Worm (Caenorhabditis elegans) whole organism, late embryonic: ENCODE results near the gene F17C8.6.

Source experiments
- K02D7.2 ChIP-seq: sonication (generic microtip); optimal IDR thresholded peaks from 2 replicates; lab custom pipeline; 2017; ENCODE audit warnings: mild to moderate bottlenecking, missing genetic modification characterization, missing compliant biosample characterization
- K09A11.1 ChIP-seq: sonication (generic microtip); optimal IDR thresholded peaks from 2 replicates; lab custom pipeline; 2017; ENCODE audit warnings: antibody characterized with exemption, mild to moderate bottlenecking, missing genetic modification characterization, missing compliant biosample characterization; ENCODE audit not compliant: insufficient read depth
- T23F11.4 ChIP-seq: fragments of 200-800 bp; sonication (Bioruptor generic); optimal IDR thresholded peaks from 2 replicates; lab custom pipeline; 2018; ENCODE audit warnings: mild to moderate bottlenecking, missing genetic modification characterization, missing compliant biosample characterization
- ceh-14 ChIP-seq: sonication (generic microtip); optimal IDR thresholded peaks from 2 replicates; lab custom pipeline; 2016; ENCODE audit warnings: missing genotype, missing genetic modification characterization, missing compliant biosample characterization
- ceh-24 ChIP-seq: sonication (generic microtip); optimal IDR thresholded peaks from 2 replicates; lab custom pipeline; 2016; ENCODE audit warnings: mild to moderate bottlenecking, missing genetic modification characterization, missing compliant biosample characterization
- ceh-9 ChIP-seq: sonication (generic microtip); optimal IDR thresholded peaks from 2 replicates; lab custom pipeline; 2016; ENCODE audit warnings: mild to moderate bottlenecking, missing genetic modification characterization, inconsistent platforms, missing compliant biosample characterization
- che-1 ChIP-seq: sonication (generic microtip); optimal IDR thresholded peaks from 2 replicates; lab custom pipeline; 2016; ENCODE audit warnings: mild to moderate bottlenecking, missing genetic modification characterization, missing compliant biosample characterization
- dmd-4 ChIP-seq: sonication (generic microtip); optimal IDR thresholded peaks from 2 replicates; lab custom pipeline; 2016; ENCODE audit warnings: borderline replicate concordance, missing genetic modification characterization, missing compliant biosample characterization
- elt-2 ChIP-seq: sonication (generic microtip); optimal IDR thresholded peaks from 2 replicates; lab custom pipeline; 2016; ENCODE audit warnings: missing genetic modification reagents, missing genetic modification characterization, missing compliant biosample characterization
- elt-4 ChIP-seq: sonication (generic microtip); optimal IDR thresholded peaks from 2 replicates; lab custom pipeline; 2016; ENCODE audit warnings: missing genetic modification characterization, missing compliant biosample characterization
- eyg-1 ChIP-seq: sonication (generic microtip); optimal IDR thresholded peaks from 2 replicates; lab custom pipeline; 2016; ENCODE audit warnings: missing genotype, missing genetic modification characterization, missing compliant biosample characterization
- fkh-6 ChIP-seq: sonication (generic microtip); optimal IDR thresholded peaks from 2 replicates; lab custom pipeline; 2016; ENCODE audit warnings: missing genetic modification characterization, missing compliant biosample characterization
- gmeb-2 ChIP-seq: sonication (generic microtip); optimal IDR thresholded peaks from 2 replicates; lab custom pipeline; 2016; ENCODE audit warnings: missing genetic modification characterization, inconsistent platforms, missing compliant biosample characterization
- hlh-6 ChIP-seq: sonication (generic microtip); optimal IDR thresholded peaks from 2 replicates; lab custom pipeline; 2016; ENCODE audit warnings: missing genotype, missing genetic modification characterization, missing compliant biosample characterization
- lim-6 ChIP-seq: sonication (generic microtip); optimal IDR thresholded peaks from 2 replicates; lab custom pipeline; 2016; ENCODE audit warnings: missing genetic modification characterization, missing compliant biosample characterization
- madf-2 ChIP-seq: sonication (generic microtip); optimal IDR thresholded peaks from 2 replicates; lab custom pipeline; 2017; ENCODE audit warnings: missing genetic modification characterization, missing compliant biosample characterization
- mec-3 ChIP-seq: sonication (generic microtip); optimal IDR thresholded peaks from 2 replicates; lab custom pipeline; 2016; ENCODE audit warnings: borderline replicate concordance, missing genetic modification characterization, missing compliant biosample characterization
- pat-9 ChIP-seq: fragments of 200-800 bp; sonication (Bioruptor generic); optimal IDR thresholded peaks from 2 replicates; lab custom pipeline; 2018; ENCODE audit warnings: mild to moderate bottlenecking, missing genetic modification characterization, moderate library complexity, missing compliant biosample characterization
- pax-1 ChIP-seq: fragments of 150-350 bp; optimal IDR thresholded peaks from 2 replicates; lab custom pipeline; 2014; ENCODE audit warnings: missing biosample characterization, missing genetic modification characterization
- pha-2 ChIP-seq: sonication (generic microtip); optimal IDR thresholded peaks from 2 replicates; lab custom pipeline; 2017; ENCODE audit warnings: mild to moderate bottlenecking, missing genetic modification characterization, missing compliant biosample characterization
- pha-4 ChIP-seq: fragments of 150-350 bp; optimal IDR thresholded peaks from 2 replicates; lab custom pipeline; 2018; ENCODE audit warnings: missing biosample characterization, missing genetic modification reagents, missing genetic modification characterization
- pros-1 ChIP-seq: fragments of 150-350 bp; optimal IDR thresholded peaks from 2 replicates; lab custom pipeline; 2014; ENCODE audit warnings: missing biosample characterization, missing genetic modification reagents, missing genetic modification characterization
- rnt-1 ChIP-seq: sonication (generic microtip); optimal IDR thresholded peaks from 2 replicates; lab custom pipeline; 2016; ENCODE audit warnings: missing genetic modification characterization, missing compliant biosample characterization
- sox-2 ChIP-seq: fragments of 200-800 bp; sonication (Bioruptor generic); IDR thresholded peaks from 2 replicates; pipeline ENCODE4 v1.3.6; 2022; ENCODE audit warnings: missing genetic modification reagents, missing genetic modification characterization, missing compliant biosample characterization
- sox-4 ChIP-seq: sonication (generic microtip); optimal IDR thresholded peaks from 2 replicates; lab custom pipeline; 2017; ENCODE audit warnings: mild to moderate bottlenecking, missing genetic modification characterization, inconsistent platforms, missing compliant biosample characterization
- tbx-2 ChIP-seq: sonication (generic microtip); optimal IDR thresholded peaks from 2 replicates; lab custom pipeline; 2016; ENCODE audit warnings: missing genetic modification characterization, missing compliant biosample characterization
- ttx-3 ChIP-seq: sonication (generic microtip); optimal IDR thresholded peaks from 2 replicates; lab custom pipeline; 2016; ENCODE audit warnings: missing genetic modification reagents, missing genetic modification characterization, missing compliant biosample characterization
- unc-42 ChIP-seq: sonication (generic microtip); optimal IDR thresholded peaks from 2 replicates; lab custom pipeline; 2016; ENCODE audit warnings: missing genotype, missing genetic modification characterization, missing compliant biosample characterization
- ztf-16 ChIP-seq: sonication (generic microtip); optimal IDR thresholded peaks from 2 replicates; lab custom pipeline; 2017; ENCODE audit warnings: missing genetic modification characterization, missing compliant biosample characterization

The F17C8.6 gene

DNA sequence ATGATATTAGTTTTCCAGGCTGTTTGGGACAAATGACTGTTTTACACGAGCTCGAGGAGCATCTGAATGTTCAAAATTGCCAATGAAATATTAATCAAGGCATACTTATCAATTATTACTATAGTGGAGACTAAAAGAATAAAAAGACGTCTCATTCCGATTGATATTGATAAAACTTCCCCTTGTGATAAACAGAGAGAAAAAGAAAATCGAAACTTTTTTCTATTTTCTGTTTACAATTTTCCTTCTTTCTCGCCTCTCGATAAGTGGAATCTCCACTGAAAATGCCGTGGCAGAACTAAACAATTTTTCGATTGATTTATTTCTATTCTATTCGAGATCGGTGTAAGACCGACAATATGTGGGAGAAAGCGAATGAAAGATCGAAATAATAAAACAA lies 34.0 kb upstream of the F17C8.6 start, which contains the start of gene B0393.9:
Gene B0393.9 (minus strand): TSS at position 303 of the 400 bp plus-strand sequence.
- TF ChIP-seq sox-4 (tag; lab: Kevin White, UChicago) (no peak), hlh-6 (no peak)
- TF ChIP-seq, all 69 proteins: peak for 0

DNA sequence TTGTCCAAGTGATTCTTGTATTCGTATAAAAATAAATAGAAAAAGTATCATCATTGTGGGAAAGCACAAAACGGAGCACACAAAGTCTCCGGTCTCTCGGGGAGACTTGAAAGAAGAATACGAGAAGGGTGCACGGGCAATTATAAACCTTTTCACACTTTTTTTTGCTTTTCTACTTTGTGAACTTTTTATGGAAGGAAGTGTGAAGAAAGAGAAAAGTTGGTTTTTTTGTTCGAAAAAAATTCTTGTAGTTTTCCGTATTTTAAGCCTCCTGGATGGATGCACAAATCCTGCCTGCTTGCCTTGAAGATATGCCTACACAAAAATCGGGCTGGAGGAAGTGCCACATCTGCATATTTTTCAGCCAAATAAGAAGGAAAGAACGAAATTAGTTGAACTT lies 32.2 kb upstream of the F17C8.6 start, which contains the start of gene B0393.7:
Gene B0393.7 (minus strand): TSS at position 101 of the 400 bp plus-strand sequence.
- TF ChIP-seq dmd-4 (tag; lab: Kevin White, UChicago) (no peak), sox-2 (GFP tag; lab: Robert Waterston, UW) (no peak), lim-6 (tag; lab: Kevin White, UChicago) (no peak)
- TF ChIP-seq, all 69 proteins: peak for 0

ce11 chrIII:4767869-4768645 lies 22.2 kb upstream of the F17C8.6 start:
- no peak for TF ChIP-seq K02D7.2 (tag; lab: Kevin White, UChicago)
- no peak for TF ChIP-seq gmeb-2 (tag; lab: Kevin White, UChicago)
- no peak for TF ChIP-seq K09A11.1
- no peak for TF ChIP-seq ceh-9 (tag; lab: Kevin White, UChicago)
- TF ChIP-seq pat-9, result no peak
- TF ChIP-seq ztf-16 (tag; lab: Kevin White, UChicago), result no peak
- TF ChIP-seq dmd-4 (tag; lab: Kevin White, UChicago), result no peak
- TF ChIP-seq elt-2 (tag; lab: Kevin White, UChicago), result no peak
- no peak for TF ChIP-seq pax-1 (tag; lab: Kevin White, UChicago)
- TF ChIP-seq fkh-6, result no peak
- TF ChIP-seq eyg-1 (tag; lab: Kevin White, UChicago), result no peak
- TF ChIP-seq pha-2, result no peak
- TF ChIP-seq pros-1 (tag; lab: Kevin White, UChicago), result no peak
- TF ChIP-seq ceh-14 (tag; lab: Kevin White, UChicago), result no peak
- no peak for TF ChIP-seq mec-3

- TF ChIP-seq tbx-2 (no peak), T23F11.4 (no peak), ceh-14 (tag; lab: Kevin White, UChicago) (no peak), ttx-3 (tag; lab: Kevin White, UChicago) (no peak)
These were observed 21.0 kb upstream of the F17C8.6 start for ce11 chrIII:4766842-4767241.

- TF ChIP-seq madf-2 (tag; lab: Kevin White, UChicago) (no peak), rnt-1 (no peak), pha-4 (tag; lab: Kevin White, UChicago) (no peak)
- TF ChIP-seq, all 69 proteins: peak for 0
These were observed 19.6 kb upstream of the F17C8.6 start, which contains the start of gene B0393.5 for ce11 chrIII:4765474-4765873. Gene B0393.5, plus strand, starts transcription at chrIII:4765774.

DNA sequence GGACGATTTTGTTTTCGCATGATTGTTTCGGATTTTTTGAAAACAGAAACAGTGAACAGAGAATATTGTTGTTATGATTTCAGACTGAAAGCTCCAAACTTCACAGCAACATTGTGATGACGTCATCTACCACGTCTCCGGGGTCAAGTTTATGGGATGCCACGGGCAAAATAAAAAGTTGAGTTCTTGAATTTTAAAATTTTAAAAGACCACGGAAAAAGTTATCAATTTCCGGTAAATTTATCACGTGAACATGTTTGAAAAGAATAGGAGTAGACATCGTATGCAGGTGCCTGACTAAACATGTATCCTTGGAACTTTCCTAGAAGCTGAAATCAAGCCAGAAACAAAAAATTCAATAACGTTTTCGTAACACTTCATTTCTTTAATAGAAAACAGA lies 17.7 kb upstream of the F17C8.6 start, which contains the start of gene B0393.4:
Gene B0393.4 (minus strand): TSS at position 101 of the 400 bp plus-strand sequence.
- TF ChIP-seq tbx-2 (no peak), pha-4 (tag; lab: Kevin White, UChicago) (no peak), unc-42 (no peak), elt-4 (tag; lab: Kevin White, UChicago) (no peak), pax-1 (tag; lab: Kevin White, UChicago) (no peak), che-1 (tag; lab: Kevin White, UChicago) (no peak)

- TF ChIP-seq mec-3 (peak; percentile 20), ceh-24 (tag; lab: Kevin White, UChicago) (no peak)
These were observed 17.0 kb upstream of the F17C8.6 start for ce11 chrIII:4762846-4763245.
